Fruit fly (Drosophila melanogaster): ENCODE data around the gene CG1943.

Gene CG1943

DNA sequence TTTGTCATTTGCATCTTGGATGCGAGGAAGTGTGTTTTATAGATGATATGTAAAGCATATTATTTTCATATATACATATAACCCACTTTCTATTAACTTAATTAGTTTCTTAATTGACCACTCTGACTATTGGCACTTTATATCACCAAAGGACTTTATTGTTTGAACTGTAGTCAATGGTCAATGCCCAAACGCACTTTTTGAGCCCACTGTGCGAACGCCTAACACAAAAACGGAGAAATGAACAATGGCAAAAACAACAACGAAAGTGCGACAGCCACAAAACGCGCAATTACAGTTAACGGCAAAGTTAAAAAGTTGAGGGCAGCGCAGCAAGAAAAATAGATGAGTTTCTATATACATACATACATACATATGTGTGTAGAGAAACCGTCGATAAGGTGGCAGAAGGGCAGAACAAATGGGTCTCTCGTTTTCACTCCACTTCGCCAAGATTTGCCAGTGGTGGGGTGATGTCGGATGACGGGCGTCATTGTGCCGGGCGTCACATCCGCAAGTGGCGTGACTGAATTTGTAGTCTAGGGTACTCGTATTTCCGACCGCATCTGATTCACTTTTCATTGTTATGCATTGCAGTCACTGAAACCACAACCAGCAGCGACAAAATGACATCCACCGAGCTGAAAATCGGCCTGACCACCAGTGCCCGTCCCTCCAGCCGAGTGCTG, 1.8 kb downstream of the CG1943 start:
- TF ChIP-seq CG33017 (tag; optimal IDR thresholded peaks at IDR 0.05) (peak; percentile 90), ovo (GFP tag; optimal IDR thresholded peaks at IDR 0.05) (peak; percentile 64), Clk (GFP tag; optimal IDR thresholded peaks at IDR 0.05) (no peak), CG7045 (GFP tag; optimal IDR thresholded peaks at IDR 0.05) (peak; percentile 90), pad (GFP tag; optimal IDR thresholded peaks at IDR 0.05) (peak; percentile 54), cnc (optimal IDR thresholded peaks at IDR 0.05) (no peak), CG1620 (GFP tag; optimal IDR thresholded peaks at IDR 0.05) (peak; percentile 60), CG14711 (tag; optimal IDR thresholded peaks at IDR 0.05) (peak; percentile 52), Hr96 (GFP tag; optimal IDR thresholded peaks at IDR 0.05) (no peak), CG7101 (tag; optimal IDR thresholded peaks at IDR 0.05) (peak; percentile 76), toe (GFP tag; optimal IDR thresholded peaks at IDR 0.05) (peak; percentile 48), tj (GFP tag; optimal IDR thresholded peaks at IDR 0.05) (peak; percentile 37), bab1 (GFP tag; optimal IDR thresholded peaks at IDR 0.05) (peak; percentile 94), CG11617 (GFP tag; optimal IDR thresholded peaks at IDR 0.05) (peak; percentile 46), kay (GFP tag; ENCODE audit: borderline replicate concordance) (no peak), Crg-1 (GFP tag; optimal IDR thresholded peaks at IDR 0.05) (peak; percentile 59), cic (GFP tag; optimal IDR thresholded peaks at IDR 0.05) (peak; percentile 95), CG5204 (GFP tag; optimal IDR thresholded peaks at IDR 0.05) (no peak), Mnt (GFP tag; optimal IDR thresholded peaks at IDR 0.05) (peak; percentile 22), CG12768 (GFP tag; optimal IDR thresholded peaks at IDR 0.05) (peak; percentile 96)

DNA sequence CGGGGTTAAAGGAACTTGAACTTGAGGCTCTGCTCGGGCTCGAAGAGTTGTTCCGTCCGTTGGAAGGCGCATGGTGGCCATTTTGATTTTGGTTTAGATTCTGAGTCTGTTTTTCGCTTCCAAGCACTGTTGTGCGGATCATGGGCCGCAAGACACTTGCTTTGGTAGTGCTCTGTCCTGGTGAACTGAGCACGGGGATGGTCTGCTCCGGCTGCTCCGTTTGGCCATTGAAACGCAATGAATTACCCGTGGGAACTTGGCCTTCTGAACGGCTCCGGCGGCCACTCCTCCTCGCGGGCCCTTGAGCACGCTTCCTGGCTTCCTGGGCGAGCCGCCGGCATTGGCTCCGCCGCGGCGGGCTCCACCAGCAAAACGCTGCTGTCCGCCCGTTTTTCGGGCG, 5.1 kb downstream of the CG1943 start:
- TF ChIP-seq toe (GFP tag; optimal IDR thresholded peaks at IDR 0.05): no peak
- TF ChIP-seq CG11617 (GFP tag; optimal IDR thresholded peaks at IDR 0.05): no peak
- no peak for TF ChIP-seq pad (GFP tag; optimal IDR thresholded peaks at IDR 0.05)
- TF ChIP-seq CG33017 (tag; optimal IDR thresholded peaks at IDR 0.05): no peak
- no peak for TF ChIP-seq Mnt (GFP tag; optimal IDR thresholded peaks at IDR 0.05)
- TF ChIP-seq bab1 (GFP tag; optimal IDR thresholded peaks at IDR 0.05): no peak
- TF ChIP-seq CG7101 (tag; optimal IDR thresholded peaks at IDR 0.05): no peak
- no peak for TF ChIP-seq CG7045 (GFP tag; optimal IDR thresholded peaks at IDR 0.05)
- TF ChIP-seq ovo (GFP tag; optimal IDR thresholded peaks at IDR 0.05): no peak
- TF ChIP-seq cnc (optimal IDR thresholded peaks at IDR 0.05): no peak
- no peak for TF ChIP-seq CG12768 (GFP tag; optimal IDR thresholded peaks at IDR 0.05)
- no peak for TF ChIP-seq Clk (GFP tag; optimal IDR thresholded peaks at IDR 0.05)
- no peak for TF ChIP-seq CG1620 (GFP tag; optimal IDR thresholded peaks at IDR 0.05)
- TF ChIP-seq cic (GFP tag; optimal IDR thresholded peaks at IDR 0.05): no peak
- no peak for TF ChIP-seq Hr96 (GFP tag; optimal IDR thresholded peaks at IDR 0.05)
- TF ChIP-seq CG5204 (GFP tag; optimal IDR thresholded peaks at IDR 0.05): no peak
- no peak for TF ChIP-seq Crg-1 (GFP tag; optimal IDR thresholded peaks at IDR 0.05)
- no peak for TF ChIP-seq CG14711 (tag; optimal IDR thresholded peaks at IDR 0.05)
- TF ChIP-seq tj (GFP tag; optimal IDR thresholded peaks at IDR 0.05): no peak

- TF ChIP-seq cic (GFP tag; optimal IDR thresholded peaks at IDR 0.05) (no peak), bab1 (GFP tag; optimal IDR thresholded peaks at IDR 0.05) (peak; percentile 9), Hr96 (GFP tag; optimal IDR thresholded peaks at IDR 0.05) (no peak), CG14711 (tag; optimal IDR thresholded peaks at IDR 0.05) (no peak), pad (GFP tag; optimal IDR thresholded peaks at IDR 0.05) (no peak), toe (GFP tag; optimal IDR thresholded peaks at IDR 0.05) (no peak), tj (GFP tag; optimal IDR thresholded peaks at IDR 0.05) (no peak), kay (GFP tag; ENCODE audit: borderline replicate concordance) (no peak), CG12768 (GFP tag; optimal IDR thresholded peaks at IDR 0.05) (no peak), CG33017 (tag; optimal IDR thresholded peaks at IDR 0.05) (no peak), Crg-1 (GFP tag; optimal IDR thresholded peaks at IDR 0.05) (no peak), CG7101 (tag; optimal IDR thresholded peaks at IDR 0.05) (peak; percentile 4), CG7045 (GFP tag; optimal IDR thresholded peaks at IDR 0.05) (no peak), CG5204 (GFP tag; optimal IDR thresholded peaks at IDR 0.05) (no peak), CG11617 (GFP tag; optimal IDR thresholded peaks at IDR 0.05) (no peak), Mnt (GFP tag; optimal IDR thresholded peaks at IDR 0.05) (peak; percentile 19), CG1620 (GFP tag; optimal IDR thresholded peaks at IDR 0.05) (no peak), cnc (optimal IDR thresholded peaks at IDR 0.05) (no peak)
Measured at dm6 chr3R:7080157-7080916, 5.7 kb downstream of the CG1943 start, which contains the start of gene Ref1. Ref1 (minus strand) TSS chr3R:7080387.

DNA sequence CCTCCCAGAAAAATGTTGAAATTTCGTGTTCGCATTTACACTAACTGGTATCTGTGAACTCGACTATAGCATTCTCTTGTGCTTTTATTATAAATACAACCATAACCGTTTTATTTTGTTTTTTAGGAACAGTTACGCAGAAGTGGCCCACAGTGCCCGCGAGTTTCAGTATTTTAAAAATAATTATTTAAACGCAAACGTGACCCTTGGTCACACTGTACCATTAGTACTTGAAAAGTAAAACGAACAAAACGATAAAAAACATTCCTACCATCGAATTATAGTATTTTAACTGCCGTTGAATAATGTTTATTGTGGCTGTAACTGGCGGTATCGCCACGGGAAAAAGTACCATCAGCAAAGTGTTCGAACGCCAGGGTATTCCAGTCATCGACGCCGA, 7.3 kb downstream of the CG1943 start, which contains the start of gene Dpck:
Gene Dpck, plus strand, starts transcription at position 211 of the 400 bp plus-strand sequence.
- no peak for TF ChIP-seq Clk (GFP tag; optimal IDR thresholded peaks at IDR 0.05)
- no peak for TF ChIP-seq ovo (GFP tag; optimal IDR thresholded peaks at IDR 0.05)
- peak; percentile 42 for TF ChIP-seq CG12768 (GFP tag; optimal IDR thresholded peaks at IDR 0.05)
- TF ChIP-seq CG1620 (GFP tag; optimal IDR thresholded peaks at IDR 0.05): peak; percentile 39
- TF ChIP-seq kay (GFP tag; ENCODE audit: borderline replicate concordance): no peak
- peak; percentile 23 for TF ChIP-seq CG7101 (tag; optimal IDR thresholded peaks at IDR 0.05)
- peak; percentile 17 for TF ChIP-seq CG11617 (GFP tag; optimal IDR thresholded peaks at IDR 0.05)
- TF ChIP-seq CG5204 (GFP tag; optimal IDR thresholded peaks at IDR 0.05): no peak
- no peak for TF ChIP-seq Crg-1 (GFP tag; optimal IDR thresholded peaks at IDR 0.05)
- TF ChIP-seq pad (GFP tag; optimal IDR thresholded peaks at IDR 0.05): no peak
- no peak for TF ChIP-seq CG14711 (tag; optimal IDR thresholded peaks at IDR 0.05)
- TF ChIP-seq toe (GFP tag; optimal IDR thresholded peaks at IDR 0.05): peak; percentile 55
- TF ChIP-seq Hr96 (GFP tag; optimal IDR thresholded peaks at IDR 0.05): no peak
- TF ChIP-seq cnc (optimal IDR thresholded peaks at IDR 0.05): no peak
- no peak for TF ChIP-seq CG7045 (GFP tag; optimal IDR thresholded peaks at IDR 0.05)
- TF ChIP-seq tj (GFP tag; optimal IDR thresholded peaks at IDR 0.05): peak; percentile 3
- TF ChIP-seq Mnt (GFP tag; optimal IDR thresholded peaks at IDR 0.05): peak; percentile 32
- TF ChIP-seq cic (GFP tag; optimal IDR thresholded peaks at IDR 0.05): peak; percentile 3
- peak; percentile 68 for TF ChIP-seq bab1 (GFP tag; optimal IDR thresholded peaks at IDR 0.05)
- no peak for TF ChIP-seq CG33017 (tag; optimal IDR thresholded peaks at IDR 0.05)
